ENCODE assay signal across 1 fruit fly cellular context in genomic region chr3L:7970442-7970841, dm6.
TF ChIP-seq lines count a peak whose summit lies in the region.

TSS of gene RNaseX25 (plus strand) at chr3L:7970588.

TF ChIP-seq in whole organism, embryonic, 481 proteins besides CTCF, POLR2A, EP300 and RAD21 (continued from another document):
- TF ChIP-seq CG10274 (GFP tag; optimal IDR thresholded peaks at IDR 0.05; lab: Kevin White, UChicago) (no peak), Ravus (GFP tag; IDR thresholded peaks at IDR 0.05; lab: Robert Waterston, UW) (no peak), Sin3A (optimal IDR thresholded peaks at IDR 0.05; lab: Kevin White, UChicago) (no peak), CG17612 (GFP tag; IDR thresholded peaks at IDR 0.05; lab: Robert Waterston, UW) (no peak), CG2116 (GFP tag; optimal IDR thresholded peaks at IDR 0.05; lab: Kevin White, UChicago) (peak; percentile 41), MBD-R2 (GFP tag; IDR thresholded peaks at IDR 0.05; lab: Robert Waterston, UW) (0 out of 2 replicates have a peak, but pooled peaks have one; percentile 38), ATbp (GFP tag; optimal IDR thresholded peaks at IDR 0.05; lab: Kevin White, UChicago) (no peak), Dp (GFP tag; optimal IDR thresholded peaks at IDR 0.05; lab: Kevin White, UChicago) (peak; percentile 83), CG7987 (GFP tag; optimal IDR thresholded peaks at IDR 0.05; lab: Kevin White, UChicago) (no peak), Ets65A (GFP tag; lab: Kevin White, UChicago) (no peak), z (GFP tag; IDR thresholded peaks at IDR 0.05; lab: Robert Waterston, UW) (no peak), sug (tag; optimal IDR thresholded peaks at IDR 0.05; lab: Kevin White, UChicago) (no peak), CG1233 (GFP tag; optimal IDR thresholded peaks at IDR 0.05; lab: Kevin White, UChicago) (no peak), dmrt11E (tag; optimal IDR thresholded peaks at IDR 0.05; lab: Kevin White, UChicago) (no peak), Mrtf (GFP tag; IDR thresholded peaks at IDR 0.05; lab: Robert Waterston, UW) (no peak), CG5180 (GFP tag; optimal IDR thresholded peaks at IDR 0.05; lab: Kevin White, UChicago) (no peak), D (optimal IDR thresholded peaks at IDR 0.05; lab: Kevin White, UChicago) (no peak), D (GFP tag; optimal IDR thresholded peaks at IDR 0.05; lab: Kevin White, UChicago) (no peak), jumu (GFP tag; optimal IDR thresholded peaks at IDR 0.05; lab: Kevin White, UChicago) (no peak), CG3838 (GFP tag; optimal IDR thresholded peaks at IDR 0.05; lab: Kevin White, UChicago) (no peak), CG10267 (tag; optimal IDR thresholded peaks at IDR 0.05; lab: Kevin White, UChicago) (peak; percentile 22), zen (tag; optimal IDR thresholded peaks at IDR 0.05; lab: Kevin White, UChicago) (no peak), Spps (tag; optimal IDR thresholded peaks at IDR 0.05; lab: Kevin White, UChicago) (no peak), CG13775 (GFP tag; optimal IDR thresholded peaks at IDR 0.05; lab: Kevin White, UChicago) (no peak), Ets97D (GFP tag; optimal IDR thresholded peaks at IDR 0.05; lab: Kevin White, UChicago) (peak; percentile 10), CG10321 (GFP tag; IDR thresholded peaks at IDR 0.05; lab: Robert Waterston, UW) (no peak), lmd (GFP tag; IDR thresholded peaks at IDR 0.05; lab: Robert Waterston, UW) (no peak), CG14965 (GFP tag; optimal IDR thresholded peaks at IDR 0.05; lab: Kevin White, UChicago; ENCODE audit: borderline replicate concordance) (no peak), exex (tag; optimal IDR thresholded peaks at IDR 0.05; lab: Kevin White, UChicago) (no peak), tx (GFP tag; optimal IDR thresholded peaks at IDR 0.05; lab: Kevin White, UChicago) (no peak), ac (GFP tag; optimal IDR thresholded peaks at IDR 0.05; lab: Kevin White, UChicago) (no peak), CG1603 (tag; optimal IDR thresholded peaks at IDR 0.05; lab: Kevin White, UChicago) (no peak), Doc3 (GFP tag; IDR thresholded peaks at IDR 0.05; lab: Robert Waterston, UW; ENCODE audit: partially characterized antibody) (peak; percentile 96), H2.0 (GFP tag; IDR thresholded peaks at IDR 0.05; lab: Robert Waterston, UW) (no peak), wdn (GFP tag; IDR thresholded peaks at IDR 0.05; lab: Robert Waterston, UW) (no peak), fu2 (GFP tag; optimal IDR thresholded peaks at IDR 0.05; lab: Kevin White, UChicago) (no peak), yki (optimal IDR thresholded peaks at IDR 0.05; lab: Kevin White, UChicago) (no peak), kni (GFP tag; optimal IDR thresholded peaks at IDR 0.05; lab: Kevin White, UChicago) (no peak), Jarid2 (GFP tag; optimal IDR thresholded peaks at IDR 0.05; lab: Kevin White, UChicago) (no peak), CG10979 (tag; optimal IDR thresholded peaks at IDR 0.05; lab: Kevin White, UChicago) (no peak), hth (optimal IDR thresholded peaks at IDR 0.05; lab: Kevin White, UChicago) (no peak), chinmo (GFP tag; IDR thresholded peaks at IDR 0.05; lab: Robert Waterston, UW; ENCODE audit: partially characterized antibody) (peak; percentile 94), Trl (optimal IDR thresholded peaks at IDR 0.05; lab: Kevin White, UChicago) (no peak), Trl (GFP tag; optimal IDR thresholded peaks at IDR 0.05; lab: Kevin White, UChicago) (no peak), Pdp1 (GFP tag; optimal IDR thresholded peaks at IDR 0.05; lab: Kevin White, UChicago) (peak in 1 of 2 experiments; percentile 46), CG13296 (GFP tag; optimal IDR thresholded peaks at IDR 0.05; lab: Kevin White, UChicago) (no peak), Aef1 (GFP tag; IDR thresholded peaks at IDR 0.05; lab: Robert Waterston, UW) (no peak), CG17802 (tag; optimal IDR thresholded peaks at IDR 0.05; lab: Kevin White, UChicago) (no peak), D19B (GFP tag; optimal IDR thresholded peaks at IDR 0.05; lab: Kevin White, UChicago) (no peak), slbo (GFP tag; IDR thresholded peaks at IDR 0.05; lab: Robert Waterston, UW) (no peak), HLH4C (GFP tag; IDR thresholded peaks at IDR 0.05; lab: Robert Waterston, UW; ENCODE audit: partially characterized antibody) (peak; percentile 95), CG34376 (GFP tag; optimal IDR thresholded peaks at IDR 0.05; lab: Kevin White, UChicago) (no peak), CG15011 (GFP tag; optimal IDR thresholded peaks at IDR 0.05; lab: Kevin White, UChicago) (no peak), Atf6 (GFP tag; IDR thresholded peaks at IDR 0.05; lab: Robert Waterston, UW) (no peak), CG2889 (GFP tag; IDR thresholded peaks at IDR 0.05; lab: Robert Waterston, UW) (no peak), Scr (GFP tag; IDR thresholded peaks at IDR 0.05; lab: Robert Waterston, UW; ENCODE audit: partially characterized antibody) (peak; percentile 91), stwl (tag; optimal IDR thresholded peaks at IDR 0.05; lab: Kevin White, UChicago) (peak; percentile 58), CG18599 (GFP tag; optimal IDR thresholded peaks at IDR 0.05; lab: Kevin White, UChicago) (no peak), CG9215 (GFP tag; IDR thresholded peaks at IDR 0.05; lab: Robert Waterston, UW) (no peak), CG4424 (GFP tag; optimal IDR thresholded peaks at IDR 0.05; lab: Kevin White, UChicago) (no peak), BEAF-32 (GFP tag; optimal IDR thresholded peaks at IDR 0.05; lab: Kevin White, UChicago) (peak; percentile 81), dpn (GFP tag; optimal IDR thresholded peaks at IDR 0.05; lab: Kevin White, UChicago) (no peak), ci (GFP tag; IDR thresholded peaks at IDR 0.05; lab: Robert Waterston, UW) (no peak), usp (GFP tag; optimal IDR thresholded peaks at IDR 0.05; lab: Kevin White, UChicago) (no peak), Sox100B (GFP tag; optimal IDR thresholded peaks at IDR 0.05; lab: Kevin White, UChicago) (no peak), ind (GFP tag; optimal IDR thresholded peaks at IDR 0.05; lab: Kevin White, UChicago) (no peak), ato (GFP tag; IDR thresholded peaks at IDR 0.05; lab: Robert Waterston, UW; ENCODE audit: partially characterized antibody) (peak; percentile 92), MESR4 (GFP tag; optimal IDR thresholded peaks at IDR 0.05; lab: Kevin White, UChicago) (peak; percentile 79), sisA (GFP tag; IDR thresholded peaks at IDR 0.05; lab: Robert Waterston, UW) (no peak), CG17359 (tag; optimal IDR thresholded peaks at IDR 0.05; lab: Kevin White, UChicago) (no peak), E2f2 (GFP tag; IDR thresholded peaks at IDR 0.05; lab: Robert Waterston, UW) (peak; percentile 92), Bgb (GFP tag; IDR thresholded peaks at IDR 0.05; lab: Robert Waterston, UW; ENCODE audit: partially characterized antibody) (peak; percentile 94), Rx (GFP tag; IDR thresholded peaks at IDR 0.05; lab: Robert Waterston, UW) (no peak), lilli (GFP tag; optimal IDR thresholded peaks at IDR 0.05; lab: Kevin White, UChicago) (no peak), cg (GFP tag; optimal IDR thresholded peaks at IDR 0.05; lab: Kevin White, UChicago) (no peak), ftz-f1 (GFP tag; optimal IDR thresholded peaks at IDR 0.05; lab: Kevin White, UChicago) (peak; percentile 71), Hr3 (GFP tag; optimal IDR thresholded peaks at IDR 0.05; lab: Kevin White, UChicago) (no peak), CG10431 (GFP tag; optimal IDR thresholded peaks at IDR 0.05; lab: Kevin White, UChicago) (no peak)
